Worm (Caenorhabditis elegans) whole organism, late embryonic: ENCODE data around the gene F22E5.12.
A peak's percentile ranks its signal among the peaks of the same experiment; 100 is the strongest.
"Not testable (repeated sequence)": the region's sequence is repeated elsewhere in the genome, so short reads cannot be mapped to it uniquely, and the experiment has no call there.

Experiments
- C38D4.7 ChIP-seq: fragments of 200-800 bp; sonication (Bioruptor generic); optimal IDR thresholded peaks from 2 replicates; lab custom pipeline; 2018; ENCODE audit warnings: mild to moderate bottlenecking, missing genetic modification characterization, moderate library complexity, missing compliant biosample characterization
- K09A11.1 ChIP-seq: sonication (generic microtip); optimal IDR thresholded peaks from 2 replicates; lab custom pipeline; 2017; ENCODE audit warnings: antibody characterized with exemption, mild to moderate bottlenecking, missing genetic modification characterization, missing compliant biosample characterization; ENCODE audit not compliant: insufficient read depth
- Y22D7AL.16 ChIP-seq: sonication (generic microtip); optimal IDR thresholded peaks from 2 replicates; lab custom pipeline; 2016; ENCODE audit warnings: missing genetic modification characterization, missing compliant biosample characterization
- ceh-14 ChIP-seq: sonication (generic microtip); optimal IDR thresholded peaks from 2 replicates; lab custom pipeline; 2016; ENCODE audit warnings: missing genotype, missing genetic modification characterization, missing compliant biosample characterization
- ceh-18 ChIP-seq: sonication (generic microtip); optimal IDR thresholded peaks from 2 replicates; lab custom pipeline; 2016; ENCODE audit warnings: missing genetic modification characterization, missing compliant biosample characterization
- ceh-2 ChIP-seq: sonication (generic microtip); optimal IDR thresholded peaks from 2 replicates; lab custom pipeline; 2016; ENCODE audit warnings: missing genotype, missing genetic modification characterization, missing compliant biosample characterization
- ceh-24 ChIP-seq: sonication (generic microtip); optimal IDR thresholded peaks from 2 replicates; lab custom pipeline; 2016; ENCODE audit warnings: mild to moderate bottlenecking, missing genetic modification characterization, missing compliant biosample characterization
- ceh-30 ChIP-seq: fragments of 150-350 bp; optimal IDR thresholded peaks from 2 replicates; lab custom pipeline; 2014; ENCODE audit warnings: missing biosample characterization, missing genetic modification characterization
- ceh-31 ChIP-seq: sonication (generic microtip); optimal IDR thresholded peaks from 2 replicates; lab custom pipeline; 2016; ENCODE audit warnings: missing genetic modification characterization, missing compliant biosample characterization
- ceh-45 ChIP-seq: fragments of 200-800 bp; sonication (Bioruptor generic); IDR thresholded peaks from 2 replicates; pipeline ENCODE4 v1.3.6; 2022; ENCODE audit warnings: missing genetic modification reagents, missing genetic modification characterization, missing compliant biosample characterization
- ceh-48 ChIP-seq: sonication (generic microtip); optimal IDR thresholded peaks from 2 replicates; lab custom pipeline; 2016; ENCODE audit warnings: missing genetic modification characterization, inconsistent platforms, missing compliant biosample characterization
- dmd-4 ChIP-seq: sonication (generic microtip); optimal IDR thresholded peaks from 2 replicates; lab custom pipeline; 2016; ENCODE audit warnings: borderline replicate concordance, missing genetic modification characterization, missing compliant biosample characterization
- dve-1 ChIP-seq: sonication (generic microtip); optimal IDR thresholded peaks from 2 replicates; lab custom pipeline; 2017; ENCODE audit warnings: antibody characterized with exemption, mild to moderate bottlenecking, missing genetic modification characterization, missing compliant biosample characterization
- ets-4 ChIP-seq: sonication (generic microtip); optimal IDR thresholded peaks from 2 replicates; lab custom pipeline; 2016; ENCODE audit warnings: missing genetic modification characterization, missing compliant biosample characterization
- fax-1 ChIP-seq: sonication (generic microtip); optimal IDR thresholded peaks from 2 replicates; lab custom pipeline; 2016; ENCODE audit warnings: missing genotype, missing genetic modification characterization, missing compliant biosample characterization
- fkh-10 ChIP-seq: fragments of 150-350 bp; optimal IDR thresholded peaks from 2 replicates; lab custom pipeline; 2014; ENCODE audit warnings: missing biosample characterization, missing genetic modification reagents, missing genetic modification characterization
- fkh-6 ChIP-seq: sonication (generic microtip); optimal IDR thresholded peaks from 2 replicates; lab custom pipeline; 2016; ENCODE audit warnings: missing genetic modification characterization, missing compliant biosample characterization
- gmeb-2 ChIP-seq: sonication (generic microtip); optimal IDR thresholded peaks from 2 replicates; lab custom pipeline; 2016; ENCODE audit warnings: missing genetic modification characterization, inconsistent platforms, missing compliant biosample characterization
- hlh-15 ChIP-seq: sonication (generic microtip); optimal IDR thresholded peaks from 2 replicates; lab custom pipeline; 2016; ENCODE audit warnings: missing genetic modification characterization, missing compliant biosample characterization
- hlh-8 ChIP-seq: sonication (generic microtip); optimal IDR thresholded peaks from 2 replicates; lab custom pipeline; 2016; ENCODE audit warnings: missing genotype, missing genetic modification characterization, missing compliant biosample characterization
- mec-3 ChIP-seq: sonication (generic microtip); optimal IDR thresholded peaks from 2 replicates; lab custom pipeline; 2016; ENCODE audit warnings: borderline replicate concordance, missing genetic modification characterization, missing compliant biosample characterization
- nfya-1 ChIP-seq: sonication (generic microtip); optimal IDR thresholded peaks from 2 replicates; lab custom pipeline; 2017; ENCODE audit warnings: missing genetic modification characterization, mild to moderate bottlenecking, missing compliant biosample characterization, antibody characterized with exemption, moderate library complexity
- nhr-11 ChIP-seq: fragments of 150-350 bp; optimal IDR thresholded peaks from 2 replicates; lab custom pipeline; 2014; ENCODE audit warnings: missing biosample characterization, missing genetic modification characterization
- nhr-232 ChIP-seq: sonication (generic microtip); optimal IDR thresholded peaks from 2 replicates; lab custom pipeline; 2016; ENCODE audit warnings: missing genetic modification characterization, missing compliant biosample characterization
- pag-3 ChIP-seq: sonication (generic microtip); optimal IDR thresholded peaks from 2 replicates; lab custom pipeline; 2016; ENCODE audit warnings: missing compliant biosample characterization, missing genetic modification characterization, borderline replicate concordance
- pha-4 ChIP-seq: fragments of 150-350 bp; optimal IDR thresholded peaks from 2 replicates; lab custom pipeline; 2018; ENCODE audit warnings: missing biosample characterization, missing genetic modification reagents, missing genetic modification characterization
- pros-1 ChIP-seq: fragments of 150-350 bp; optimal IDR thresholded peaks from 2 replicates; lab custom pipeline; 2014; ENCODE audit warnings: missing biosample characterization, missing genetic modification reagents, missing genetic modification characterization
- rnt-1 ChIP-seq: sonication (generic microtip); optimal IDR thresholded peaks from 2 replicates; lab custom pipeline; 2016; ENCODE audit warnings: missing genetic modification characterization, missing compliant biosample characterization
- sox-4 ChIP-seq: sonication (generic microtip); optimal IDR thresholded peaks from 2 replicates; lab custom pipeline; 2017; ENCODE audit warnings: mild to moderate bottlenecking, missing genetic modification characterization, inconsistent platforms, missing compliant biosample characterization
- unc-42 ChIP-seq: sonication (generic microtip); optimal IDR thresholded peaks from 2 replicates; lab custom pipeline; 2016; ENCODE audit warnings: missing genotype, missing genetic modification characterization, missing compliant biosample characterization
- unc-55 ChIP-seq: sonication (generic microtip); optimal IDR thresholded peaks from 2 replicates; lab custom pipeline; 2017; ENCODE audit warnings: missing biosample characterization, missing genetic modification reagents, missing genetic modification characterization
- zip-5 ChIP-seq: sonication (generic microtip); optimal IDR thresholded peaks from 2 replicates; lab custom pipeline; 2016; ENCODE audit warnings: missing genetic modification characterization, missing compliant biosample characterization
- ztf-16 ChIP-seq: sonication (generic microtip); optimal IDR thresholded peaks from 2 replicates; lab custom pipeline; 2017; ENCODE audit warnings: missing genetic modification characterization, missing compliant biosample characterization

F22E5.12 gene

DNA sequence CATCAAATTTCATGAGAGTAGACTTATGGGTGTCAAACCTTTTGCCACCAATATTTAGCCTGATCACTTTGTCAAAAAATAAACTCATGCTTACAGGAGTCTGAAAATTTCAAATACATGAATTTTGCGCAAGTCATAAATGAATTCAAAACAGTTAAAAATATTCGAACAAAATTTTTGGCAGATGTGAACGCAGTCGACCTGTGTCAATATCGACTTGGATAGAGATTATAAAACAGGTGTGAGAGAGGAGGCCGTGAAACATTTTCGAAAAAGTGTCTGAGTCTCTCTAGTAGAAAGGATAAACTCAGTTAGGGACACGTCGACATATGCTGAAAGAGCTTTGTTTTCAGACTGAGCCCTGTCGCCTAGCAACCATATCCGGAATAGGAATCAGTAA lies at the start of gene F22E5.12:
TSS of gene F22E5.12 (minus strand) at position 101 of the 400 bp plus-strand sequence.
- not testable (repeated sequence) for TF ChIP-seq ceh-45 (GFP tag; lab: Robert Waterston, UW); unc-42 (tag; lab: Kevin White, UChicago); nhr-11

DNA sequence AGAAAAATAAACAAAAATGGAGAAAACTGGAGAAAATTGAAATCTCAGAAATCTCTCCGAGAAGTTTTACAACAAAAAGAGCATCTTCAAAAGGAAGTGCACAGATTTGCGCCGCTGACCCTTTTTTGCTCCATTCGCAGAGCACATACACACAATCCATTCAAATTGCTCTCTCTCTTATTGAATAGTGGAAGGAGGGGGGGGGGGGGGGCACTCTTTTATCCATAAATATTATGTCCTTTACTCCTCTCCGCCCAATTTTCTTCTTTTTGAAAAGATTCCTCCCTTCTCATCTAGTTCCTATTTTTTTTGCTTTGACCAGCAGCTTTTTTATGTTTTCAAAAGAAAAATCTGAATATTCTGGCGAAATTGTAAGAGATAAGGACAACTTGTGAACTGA lies 48.4 kb upstream of the F22E5.12 start:
- TF ChIP-seq unc-42 (tag; lab: Kevin White, UChicago), result peak; percentile 46
- no peak for TF ChIP-seq hlh-8

DNA sequence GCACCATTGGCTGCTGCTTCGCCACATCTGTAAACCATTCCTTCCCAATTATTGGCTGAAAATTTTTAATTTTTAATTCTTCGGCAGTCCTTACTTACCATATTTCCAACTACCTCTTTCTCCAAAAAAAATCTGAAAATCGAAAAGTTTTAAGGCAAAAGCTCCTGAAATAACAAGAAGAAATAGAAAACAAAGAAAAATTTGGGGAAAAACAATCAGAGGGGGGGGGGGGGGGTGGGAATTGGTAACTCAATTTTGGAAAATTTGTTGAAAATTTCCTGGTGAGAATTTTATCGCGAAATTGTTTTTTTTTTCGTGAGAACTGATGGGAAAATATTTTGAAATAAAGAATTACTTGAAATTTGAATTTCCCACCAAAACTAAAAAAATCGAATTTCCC lies 45.8 kb upstream of the F22E5.12 start, which contains the start of gene set-11:
TSS of gene set-11 (minus strand) at position 101 of the 400 bp plus-strand sequence.
- TF ChIP-seq unc-55, result no peak
- TF ChIP-seq ceh-2 (tag; lab: Kevin White, UChicago), result no peak
- no peak for TF ChIP-seq dmd-4 (tag; lab: Kevin White, UChicago)
- no peak for TF ChIP-seq zip-5 (tag; lab: Kevin White, UChicago)
- TF ChIP-seq K09A11.1, result no peak
- no peak for TF ChIP-seq hlh-8
- TF ChIP-seq mec-3 (tag; lab: Kevin White, UChicago), result no peak
- no peak for TF ChIP-seq fkh-10 (GFP tag; lab: Kevin White, UChicago)
- TF ChIP-seq ceh-48 (tag; lab: Kevin White, UChicago), result no peak
- no peak for TF ChIP-seq rnt-1 (tag; lab: Kevin White, UChicago)
- TF ChIP-seq pros-1, result no peak
- no peak for TF ChIP-seq pag-3 (tag; lab: Kevin White, UChicago)
- no peak for TF ChIP-seq ceh-31
- TF ChIP-seq pha-4 (tag; lab: Kevin White, UChicago), result no peak
- no peak for TF ChIP-seq Y22D7AL.16 (tag; lab: Kevin White, UChicago)
- TF ChIP-seq C38D4.7 (GFP tag; lab: Kevin White, UChicago), result no peak
- TF ChIP-seq unc-42 (tag; lab: Kevin White, UChicago), result no peak
- TF ChIP-seq, all 69 proteins: peak for 0

DNA sequence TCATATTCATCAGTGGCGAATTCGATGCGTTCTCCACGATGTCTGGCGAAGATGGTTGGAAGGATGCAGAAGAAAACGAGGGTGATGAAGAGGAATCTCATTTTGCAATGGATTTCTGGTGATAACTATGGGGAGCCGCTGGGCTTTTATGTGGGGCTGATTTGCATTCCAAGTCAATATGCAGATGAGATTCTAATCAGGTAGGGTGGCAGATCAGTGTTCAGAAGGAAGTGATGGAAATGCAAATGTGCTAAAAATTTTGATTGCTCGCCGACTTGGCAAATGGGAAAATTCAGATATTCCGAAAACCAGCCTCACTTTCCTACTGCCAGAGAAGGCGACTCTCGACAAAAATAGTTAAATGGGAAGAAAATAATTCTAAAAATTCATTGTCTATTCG lies 43.4 kb upstream of the F22E5.12 start, which contains the start of gene nspf-3:
TSS of gene nspf-3 (minus strand) at position 101 of the 400 bp plus-strand sequence.
- TF ChIP-seq gmeb-2 (tag; lab: Kevin White, UChicago) (no peak), dmd-4 (tag; lab: Kevin White, UChicago) (no peak), dve-1 (tag; lab: Kevin White, UChicago) (no peak), fax-1 (tag; lab: Kevin White, UChicago) (no peak), pag-3 (tag; lab: Kevin White, UChicago) (no peak), ztf-16 (tag; lab: Kevin White, UChicago) (no peak), sox-4 (tag; lab: Kevin White, UChicago) (no peak), nfya-1 (tag; lab: Kevin White, UChicago) (no peak), fkh-6 (tag; lab: Kevin White, UChicago) (no peak), ceh-14 (tag; lab: Kevin White, UChicago) (no peak), nhr-232 (no peak), ceh-18 (tag; lab: Kevin White, UChicago) (no peak), ceh-2 (tag; lab: Kevin White, UChicago) (no peak), ceh-30 (no peak)

DNA sequence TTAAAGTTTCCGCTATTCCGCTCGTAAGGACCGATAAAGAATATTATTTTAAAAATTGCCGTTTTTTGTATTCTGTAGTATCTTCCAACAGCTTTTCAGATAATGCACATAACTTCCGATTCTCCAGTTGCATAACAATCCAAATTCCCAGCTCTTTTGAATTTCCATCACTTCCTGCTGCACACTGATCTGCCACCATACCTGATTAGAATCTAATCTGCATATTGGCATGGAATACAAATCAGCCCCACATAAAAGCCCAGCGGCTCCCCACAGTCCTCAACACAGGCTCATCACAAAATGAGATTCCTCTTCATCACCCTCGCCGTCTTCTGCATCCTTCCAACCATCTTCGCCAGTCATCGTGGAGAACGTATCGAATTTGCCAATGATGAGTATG lies 42.0 kb upstream of the F22E5.12 start, which contains the start of gene nspf-2:
TSS of gene nspf-2 (plus strand) at position 301 of the 400 bp plus-strand sequence.
- TF ChIP-seq ceh-24 (tag; lab: Kevin White, UChicago); ets-4; hlh-15 (tag; lab: Kevin White, UChicago): not testable (repeated sequence)
- TF ChIP-seq, all 69 proteins: peak for 0; not testable (repeated sequence) for 69
